Worm (Caenorhabditis elegans) whole organism, mixed stage, embryonic: ENCODE data around the gene K08D8.1.

Source experiments
- M03D4.4 ChIP-seq: sonication (generic microtip); optimal IDR thresholded peaks from 2 replicates; lab custom pipeline; 2017; ENCODE audit warnings: mild to moderate bottlenecking, missing genetic modification characterization, missing compliant biosample characterization
- bed-3 ChIP-seq: fragments of 200-800 bp; sonication (Bioruptor generic); optimal IDR thresholded peaks from 3 replicates; lab custom pipeline; 2018; ENCODE audit warnings: mild to moderate bottlenecking, missing genetic modification characterization, moderate library complexity, missing compliant biosample characterization
- blmp-1 ChIP-seq: fragments of 150-350 bp; optimal IDR thresholded peaks from 2 replicates; lab custom pipeline; 2014; ENCODE audit warnings: missing biosample characterization, missing genetic modification characterization
- ceh-39 ChIP-seq: fragments of 150-350 bp; optimal IDR thresholded peaks from 2 replicates; lab custom pipeline; 2014; ENCODE audit warnings: missing biosample characterization, missing genetic modification characterization
- ceh-43 ChIP-seq: fragments of 200-800 bp; sonication (Bioruptor generic); optimal IDR thresholded peaks from 2 replicates; lab custom pipeline; 2018; ENCODE audit warnings: mild to moderate bottlenecking, missing genetic modification characterization, moderate library complexity, missing compliant biosample characterization
- ceh-83 ChIP-seq: fragments of 200-800 bp; sonication (Bioruptor generic); optimal IDR thresholded peaks from 2 replicates; lab custom pipeline; 2018; ENCODE audit warnings: mild to moderate bottlenecking, missing genetic modification characterization, missing compliant biosample characterization
- ces-1 ChIP-seq: fragments of 150-350 bp; optimal IDR thresholded peaks from 2 replicates; lab custom pipeline; 2014; ENCODE audit warnings: missing biosample characterization, missing genetic modification reagents, missing genetic modification characterization
- cnd-1 ChIP-seq: fragments of 200-800 bp; sonication (Bioruptor generic); optimal IDR thresholded peaks from 2 replicates; lab custom pipeline; 2018; ENCODE audit warnings: mild to moderate bottlenecking, missing genetic modification characterization, missing compliant biosample characterization
- drap-1 ChIP-seq: fragments of 200-800 bp; sonication (Bioruptor generic); optimal IDR thresholded peaks from 3 replicates; lab custom pipeline; 2018; ENCODE audit warnings: mild to moderate bottlenecking, missing genetic modification characterization, missing compliant biosample characterization
- elt-1 ChIP-seq: sonication (generic microtip); optimal IDR thresholded peaks from 2 replicates; lab custom pipeline; 2017; ENCODE audit warnings: missing genetic modification characterization, mild to moderate bottlenecking, missing compliant biosample characterization, antibody characterized with exemption, moderate library complexity, borderline replicate concordance; ENCODE audit not compliant: insufficient read depth
- elt-3 ChIP-seq: fragments of 150-350 bp; optimal IDR thresholded peaks from 2 replicates; lab custom pipeline; 2014; ENCODE audit warnings: missing biosample characterization, missing genetic modification characterization
- flh-1 ChIP-seq: fragments of 200-800 bp; sonication (Bioruptor generic); optimal IDR thresholded peaks from 2 replicates; lab custom pipeline; 2018; ENCODE audit warnings: mild to moderate bottlenecking, missing genetic modification characterization, moderate library complexity, missing compliant biosample characterization
- hlh-1 ChIP-seq: fragments of 150-350 bp; optimal IDR thresholded peaks from 2 replicates; lab custom pipeline; 2014; ENCODE audit warnings: missing biosample characterization, missing genetic modification reagents, missing genetic modification characterization
- lin-13 ChIP-seq: fragments of 150-350 bp; optimal IDR thresholded peaks from 2 replicates; lab custom pipeline; 2014; ENCODE audit warnings: missing biosample characterization, missing genetic modification characterization
- lin-32 ChIP-seq: fragments of 200-800 bp; sonication (Bioruptor generic); optimal IDR thresholded peaks from 2 replicates; lab custom pipeline; 2018; ENCODE audit warnings: mild to moderate bottlenecking, missing genetic modification characterization, missing compliant biosample characterization
- lsy-2 ChIP-seq: fragments of 150-350 bp; optimal IDR thresholded peaks from 2 replicates; lab custom pipeline; 2014; ENCODE audit warnings: missing biosample characterization, missing genetic modification characterization
- mep-1 ChIP-seq: fragments of 150-350 bp; optimal IDR thresholded peaks from 2 replicates; lab custom pipeline; 2017; ENCODE audit warnings: missing biosample characterization, missing genetic modification reagents, missing genetic modification characterization, inconsistent platforms
- mls-2 ChIP-seq: sonication (generic microtip); optimal IDR thresholded peaks from 2 replicates; lab custom pipeline; 2016; ENCODE audit warnings: mild to moderate bottlenecking, missing genetic modification characterization, moderate library complexity, missing compliant biosample characterization
- nhr-2 ChIP-seq: fragments of 150-350 bp; optimal IDR thresholded peaks from 2 replicates; lab custom pipeline; 2014; ENCODE audit warnings: missing biosample characterization, missing genetic modification characterization
- nhr-237 ChIP-seq: fragments of 150-350 bp; optimal IDR thresholded peaks from 2 replicates; lab custom pipeline; 2014; ENCODE audit warnings: missing biosample characterization, missing genetic modification characterization
- nhr-28 ChIP-seq: fragments of 150-350 bp; optimal IDR thresholded peaks from 2 replicates; lab custom pipeline; 2014; ENCODE audit warnings: missing biosample characterization, missing genetic modification characterization
- nhr-76 ChIP-seq: sonication (generic microtip); optimal IDR thresholded peaks from 2 replicates; lab custom pipeline; 2017; ENCODE audit warnings: missing biosample characterization, missing genetic modification characterization
- pha-4 ChIP-seq: fragments of 150-350 bp; optimal IDR thresholded peaks from 2 replicates; lab custom pipeline; 2018; ENCODE audit warnings: missing biosample characterization, missing genetic modification reagents, missing genetic modification characterization
- sem-2 ChIP-seq: fragments of 200-800 bp; sonication (Bioruptor generic); optimal IDR thresholded peaks from 2 replicates; lab custom pipeline; 2018; ENCODE audit warnings: mild to moderate bottlenecking, missing genetic modification characterization, missing compliant biosample characterization
- snpc-4 ChIP-seq: fragments of 150-350 bp; optimal IDR thresholded peaks from 2 replicates; lab custom pipeline; 2014; ENCODE audit warnings: missing biosample characterization, missing genetic modification characterization
- unc-120 ChIP-seq: sonication (generic microtip); optimal IDR thresholded peaks from 2 replicates; lab custom pipeline; 2017; ENCODE audit warnings: missing genetic modification characterization, missing compliant biosample characterization; ENCODE audit not compliant: poor library complexity, severe bottlenecking
- unc-39 ChIP-seq: fragments of 150-350 bp; optimal IDR thresholded peaks from 2 replicates; lab custom pipeline; 2014; ENCODE audit warnings: missing biosample characterization, missing genetic modification characterization
- unc-62 ChIP-seq: fragments of 150-350 bp; optimal IDR thresholded peaks from 2 replicates; lab custom pipeline; 2014; ENCODE audit warnings: missing biosample characterization, missing genetic modification reagents, missing genetic modification characterization
- zip-8 ChIP-seq: fragments of 150-350 bp; optimal IDR thresholded peaks from 2 replicates; lab custom pipeline; 2014; ENCODE audit warnings: missing biosample characterization, missing genetic modification characterization
- ztf-11 ChIP-seq: fragments of 150-350 bp; optimal IDR thresholded peaks from 2 replicates; lab custom pipeline; 2014; ENCODE audit warnings: missing biosample characterization, missing genetic modification characterization

Gene K08D8.1

ce11 chrIV:12892194-12892593 is at the start of gene K08D8.1:
Gene K08D8.1, plus strand, starts transcription at chrIV:12892494.
- TF ChIP-seq elt-1 (tag; lab: Kevin White, UChicago) (no peak), lin-13 (no peak), ceh-43 (GFP tag; lab: Kevin White, UChicago) (no peak), unc-62 (GFP tag; lab: Kevin White, UChicago) (no peak), lin-32 (GFP tag; lab: Kevin White, UChicago) (no peak), cnd-1 (tag; lab: Kevin White, UChicago) (no peak), drap-1 (GFP tag; lab: Kevin White, UChicago) (no peak), flh-1 (GFP tag; lab: Kevin White, UChicago) (no peak), M03D4.4 (no peak)

ce11 chrIV:12842895-12843294 is 49.4 kb upstream of the K08D8.1 start:
- TF ChIP-seq ces-1 (GFP tag; lab: Kevin White, UChicago) (peak; percentile 75), flh-1 (GFP tag; lab: Kevin White, UChicago) (no peak), blmp-1 (no peak), nhr-28 (no peak), zip-8 (tag; lab: Kevin White, UChicago) (no peak), mep-1 (no peak), ceh-39 (tag; lab: Kevin White, UChicago) (no peak), ceh-43 (GFP tag; lab: Kevin White, UChicago) (no peak)

DNA sequence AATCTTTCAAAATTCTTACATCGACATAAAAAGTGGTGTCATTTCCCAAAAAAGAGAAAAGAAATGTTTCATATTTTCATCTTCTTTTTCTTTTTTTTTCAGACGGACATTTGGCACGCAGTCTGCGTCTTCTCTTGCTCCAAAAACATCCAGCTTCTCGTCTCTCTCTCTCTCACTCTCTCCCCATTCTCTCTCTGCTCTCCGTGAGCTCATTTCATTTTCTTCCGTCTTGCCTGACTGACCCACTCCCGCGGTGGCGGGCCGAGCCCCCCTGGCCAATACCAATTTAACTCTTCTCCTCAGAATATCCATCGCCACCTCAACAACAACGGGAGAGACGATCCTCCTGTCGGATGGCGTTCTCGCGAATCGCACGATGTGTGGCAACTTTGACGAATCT is 46.7 kb upstream of the K08D8.1 start, which contains the start of gene txt-19:
txt-19 (plus strand) TSS at position 304 of the 400 bp plus-strand sequence.
- TF ChIP-seq ztf-11 (no peak), ces-1 (GFP tag; lab: Kevin White, UChicago) (peak; percentile 67), hlh-1 (tag; lab: Kevin White, UChicago) (no peak), elt-1 (tag; lab: Kevin White, UChicago) (no peak), ceh-43 (GFP tag; lab: Kevin White, UChicago) (no peak), zip-8 (tag; lab: Kevin White, UChicago) (no peak), nhr-76 (no peak)

ce11 chrIV:12849030-12849560 is 43.2 kb upstream of the K08D8.1 start, which contains the start of gene srf-3:
Gene srf-3, plus strand, starts transcription at chrIV:12849510.
- no peak for TF ChIP-seq elt-3 (tag; lab: Kevin White, UChicago)
- peak; percentile 16 for TF ChIP-seq ces-1 (GFP tag; lab: Kevin White, UChicago)

DNA sequence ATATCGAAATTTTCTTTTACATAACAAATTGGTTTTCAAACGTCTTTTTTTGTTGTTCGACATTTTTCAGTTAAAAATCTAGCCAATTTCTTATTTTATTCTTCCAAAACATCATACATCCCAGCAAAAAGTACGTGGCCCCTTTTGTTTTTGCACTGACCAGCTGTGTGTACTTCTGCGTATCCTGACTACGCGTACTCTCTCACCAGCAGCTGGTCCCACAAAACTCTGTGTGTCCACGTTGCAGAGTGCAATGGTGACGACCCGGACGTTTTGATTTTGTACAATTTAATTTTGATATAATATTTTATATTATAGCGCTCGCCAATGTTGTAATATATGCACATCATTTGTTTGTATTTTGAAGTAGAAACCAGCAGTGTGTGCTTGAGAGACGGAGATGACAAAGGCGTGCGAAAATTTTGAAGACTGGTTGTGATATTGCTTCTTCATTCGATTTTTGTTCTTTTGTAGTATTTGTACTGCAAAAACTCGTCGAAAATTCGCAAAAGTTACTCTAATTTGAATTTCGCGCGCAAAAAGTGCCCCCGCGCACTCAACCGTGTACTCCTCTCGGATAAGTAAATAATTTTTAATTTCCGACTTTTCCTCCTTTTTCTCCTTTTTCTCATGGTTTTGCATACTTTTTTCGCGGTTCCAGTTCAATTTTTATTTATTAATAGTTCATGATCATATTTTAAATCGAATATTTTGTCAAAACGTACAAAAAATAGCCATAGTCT is 37.8 kb upstream of the K08D8.1 start:
- no peak for TF ChIP-seq nhr-237
- no peak for TF ChIP-seq elt-1 (tag; lab: Kevin White, UChicago)
- no peak for TF ChIP-seq ceh-83 (GFP tag; lab: Kevin White, UChicago)
- no peak for TF ChIP-seq pha-4 (tag; lab: Kevin White, UChicago)
- TF ChIP-seq unc-120 (tag; lab: Kevin White, UChicago): no peak
- peak; percentile 89 for TF ChIP-seq hlh-1 (tag; lab: Kevin White, UChicago)
- TF ChIP-seq bed-3 (GFP tag; lab: Kevin White, UChicago): no peak
- no peak for TF ChIP-seq unc-39
- TF ChIP-seq elt-3 (tag; lab: Kevin White, UChicago): no peak
- no peak for TF ChIP-seq M03D4.4
- no peak for TF ChIP-seq snpc-4
- no peak for TF ChIP-seq drap-1 (GFP tag; lab: Kevin White, UChicago)
- no peak for TF ChIP-seq nhr-28
- no peak for TF ChIP-seq unc-62 (GFP tag; lab: Kevin White, UChicago)
- TF ChIP-seq mls-2 (tag; lab: Kevin White, UChicago): no peak
- no peak for TF ChIP-seq mep-1
- no peak for TF ChIP-seq ceh-39 (tag; lab: Kevin White, UChicago)
- TF ChIP-seq cnd-1 (tag; lab: Kevin White, UChicago): peak; percentile 74
- no peak for TF ChIP-seq lsy-2 (tag; lab: Kevin White, UChicago)
- TF ChIP-seq lin-32 (GFP tag; lab: Kevin White, UChicago): no peak
- no peak for TF ChIP-seq blmp-1
- no peak for TF ChIP-seq sem-2 (GFP tag; lab: Kevin White, UChicago)
- TF ChIP-seq lin-13: no peak
- peak; percentile 54 for TF ChIP-seq nhr-2
- no peak for TF ChIP-seq zip-8 (tag; lab: Kevin White, UChicago)
- TF ChIP-seq, all 35 proteins: peak for 3
